Worm (Caenorhabditis elegans) whole organism, L4/young adult: ENCODE results near the gene ttr-57.

Experiments
- W03F9.2 ChIP-seq: fragments of 150-350 bp; optimal IDR thresholded peaks from 2 replicates; lab custom pipeline; 2014; ENCODE audit warnings: missing biosample characterization, missing genetic modification characterization
- him-1 ChIP-seq: sonication (generic microtip); optimal IDR thresholded peaks from 2 replicates; lab custom pipeline; 2016; ENCODE audit warnings: missing genotype, missing genetic modification reagents, missing genetic modification characterization, missing compliant biosample characterization

- TF ChIP-seq him-1 (tag; lab: Kevin White, UChicago) (no peak), W03F9.2 (no peak)
Measured at ce11 chrV:20633619-20634018, 28.7 kb downstream of the ttr-57 start, which contains the start of gene F46B3.15.
